Fruit fly (Drosophila melanogaster) whole organism, wandering third instar larva: ENCODE results near the gene CenB1A.

Source experiments
- Abd-B ChIP-seq: fragments of >200 bp; optimal IDR thresholded peaks from 2 replicates; lab custom pipeline; 2017; ENCODE audit warnings: missing biosample characterization, missing genetic modification characterization
- CG9705 ChIP-seq: fragments of 200-800 bp; sonication (Bioruptor generic); optimal IDR thresholded peaks from 2 replicates; lab custom pipeline; 2018; ENCODE audit warnings: missing biosample characterization, mild to moderate bottlenecking, missing genetic modification characterization
- CrebA ChIP-seq: fragments of 200-800 bp; sonication (Bioruptor generic); optimal IDR thresholded peaks from 2 replicates; lab custom pipeline; 2016; ENCODE audit warnings: missing biosample characterization, mild to moderate bottlenecking, missing genetic modification characterization, borderline replicate concordance
- Dif ChIP-seq: fragments of 200-275, 200-300 bp; sonication (Bioruptor generic); optimal IDR thresholded peaks from 2 replicates; lab custom pipeline; 2018; ENCODE audit warnings: missing biosample characterization, missing genetic modification characterization; ENCODE audit not compliant: partially characterized antibody
- GATAd ChIP-seq: sonication (Bioruptor generic); optimal IDR thresholded peaks from 2 replicates; lab custom pipeline; 2016; ENCODE audit warnings: missing biosample characterization, missing genetic modification characterization
- HLH106 ChIP-seq: fragments of 200-800 bp; optimal IDR thresholded peaks from 3 replicates; lab custom pipeline; 2019; ENCODE audit warnings: missing biosample characterization, mild to moderate bottlenecking, missing genetic modification characterization, moderate library complexity
- Hnf4 ChIP-seq: fragments of 200-800 bp; sonication (Bioruptor generic); optimal IDR thresholded peaks from 2 replicates; lab custom pipeline; 2016; ENCODE audit warnings: missing biosample characterization, mild to moderate bottlenecking, missing genetic modification characterization
- Hr78 ChIP-seq: fragments of >200 bp; optimal IDR thresholded peaks from 2 replicates; lab custom pipeline; 2017; ENCODE audit warnings: missing biosample characterization, missing genetic modification characterization
- Jra ChIP-seq: sonication (Bioruptor generic); optimal IDR thresholded peaks from 2 replicates; lab custom pipeline; 2016; ENCODE audit warnings: missing biosample characterization, missing genetic modification characterization
- Mio ChIP-seq: sonication (Bioruptor generic); optimal IDR thresholded peaks from 2 replicates; lab custom pipeline; 2016; ENCODE audit warnings: missing biosample characterization, missing genetic modification characterization
- N ChIP-seq: fragments of >200 bp; optimal IDR thresholded peaks from 2 replicates; lab custom pipeline; 2018; ENCODE audit warnings: missing biosample characterization, missing external identifiers, missing genetic modification characterization
- OdsH ChIP-seq: fragments of 200-800 bp; sonication (Bioruptor generic); optimal IDR thresholded peaks from 2 replicates; lab custom pipeline; 2016; ENCODE audit warnings: missing biosample characterization, mild to moderate bottlenecking, missing genetic modification characterization
- Rel ChIP-seq, 2 experiments: fragments of 200-800 bp; sonication (Bioruptor generic) in 1 of 2; optimal IDR thresholded peaks; 2 replicates in 1 of 2; 3 replicates in 1 of 2; lab custom pipeline; 2016 to 2019; ENCODE audit warnings: mild to moderate bottlenecking in 2 of 2, missing biosample characterization in 2 of 2, missing genetic modification characterization in 2 of 2, moderate library complexity in 1 of 2
- Sp1 ChIP-seq: fragments of 200-800 bp; sonication (Bioruptor generic); optimal IDR thresholded peaks from 3 replicates; lab custom pipeline; 2019; ENCODE audit warnings: missing biosample characterization, mild to moderate bottlenecking, missing genetic modification characterization, moderate library complexity
- Vsx2 ChIP-seq: fragments of 200-300, 225-300 bp; sonication (Bioruptor generic); optimal IDR thresholded peaks from 2 replicates; lab custom pipeline; 2018; ENCODE audit warnings: missing biosample characterization, missing genetic modification characterization; ENCODE audit not compliant: partially characterized antibody
- br ChIP-seq: fragments of 200-800 bp; sonication (Bioruptor generic); optimal IDR thresholded peaks from 2 replicates; lab custom pipeline; 2016; ENCODE audit warnings: missing biosample characterization, missing genetic modification characterization
- brk ChIP-seq: fragments of 200-800 bp; sonication (Bioruptor generic); optimal IDR thresholded peaks from 2 replicates; lab custom pipeline; 2016; ENCODE audit warnings: missing biosample characterization, mild to moderate bottlenecking, missing genetic modification characterization
- dl ChIP-seq, 2 experiments: fragments of 175-275, 200-275 bp in 1 of 2; fragments of 200-275 bp in 1 of 2; sonication (Bioruptor generic); optimal IDR thresholded peaks; lab custom pipeline; 2018; ENCODE audit warnings: mild to moderate bottlenecking in 2 of 2, missing biosample characterization in 2 of 2, missing genetic modification characterization in 2 of 2, moderate library complexity in 2 of 2; ENCODE audit not compliant: partially characterized antibody in 2 of 2, insufficient read depth in 1 of 2
- dmrt93B ChIP-seq: fragments of 200-800 bp; sonication (Bioruptor generic); optimal IDR thresholded peaks from 2 replicates; lab custom pipeline; 2018; ENCODE audit warnings: missing biosample characterization, mild to moderate bottlenecking, missing genetic modification characterization
- dsf ChIP-seq: sonication (Bioruptor generic); optimal IDR thresholded peaks from 2 replicates; lab custom pipeline; 2016; ENCODE audit warnings: missing biosample characterization, missing genetic modification characterization, borderline replicate concordance
- ey ChIP-seq: fragments of 200-800 bp; sonication (Bioruptor generic); optimal IDR thresholded peaks from 2 replicates; lab custom pipeline; 2016; ENCODE audit warnings: missing biosample characterization, missing genetic modification characterization
- foxo ChIP-seq, 2 experiments: fragments of 200-800 bp; sonication (Bioruptor generic); optimal IDR thresholded peaks; 2 replicates in 1 of 2; 3 replicates in 1 of 2; lab custom pipeline; 2016 to 2017; ENCODE audit warnings: missing biosample characterization in 2 of 2, missing genetic modification characterization in 2 of 2
- h ChIP-seq: fragments of 200-800 bp; sonication (Bioruptor generic); optimal IDR thresholded peaks from 3 replicates; lab custom pipeline; 2016; ENCODE audit warnings: missing biosample characterization, mild to moderate bottlenecking, missing genetic modification characterization
- jim ChIP-seq: fragments of 175-275, 200-325 bp; sonication (Bioruptor generic); optimal IDR thresholded peaks from 2 replicates; lab custom pipeline; 2016; ENCODE audit warnings: missing biosample characterization, mild to moderate bottlenecking, missing genetic modification characterization
- pan ChIP-seq: fragments of >200 bp; optimal IDR thresholded peaks from 2 replicates; lab custom pipeline; 2017
- psq ChIP-seq: fragments of 200-800 bp; sonication (Bioruptor generic); optimal IDR thresholded peaks from 3 replicates; lab custom pipeline; 2017; ENCODE audit warnings: missing biosample characterization, mild to moderate bottlenecking, missing genetic modification characterization, moderate library complexity
- rgr ChIP-seq: fragments of 200-800 bp; sonication (Bioruptor generic); optimal IDR thresholded peaks from 3 replicates; lab custom pipeline; 2016; ENCODE audit warnings: missing biosample characterization, mild to moderate bottlenecking, missing genetic modification characterization
- sage ChIP-seq: fragments of 200-800 bp; sonication (Bioruptor generic); optimal IDR thresholded peaks from 2 replicates; lab custom pipeline; 2016; ENCODE audit warnings: missing biosample characterization, mild to moderate bottlenecking, missing genetic modification characterization
- sv ChIP-seq: fragments of 200-800 bp; sonication (Bioruptor generic); optimal IDR thresholded peaks from 3 replicates; lab custom pipeline; 2016; ENCODE audit warnings: missing biosample characterization, missing genetic modification characterization
- tai ChIP-seq: sonication (Bioruptor generic); optimal IDR thresholded peaks from 2 replicates; lab custom pipeline; 2016; ENCODE audit warnings: missing biosample characterization, missing genetic modification characterization
- woc ChIP-seq: sonication (Bioruptor generic); optimal IDR thresholded peaks from 2 replicates; lab custom pipeline; 2016; ENCODE audit warnings: missing biosample characterization, mild to moderate bottlenecking, missing genetic modification characterization

CenB1A gene

dm6 chr3R:23132299-23132698 lies 14.1 kb downstream of the CenB1A start:
- TF ChIP-seq Rel (GFP tag; optimal IDR thresholded peaks at IDR 0.05; lab: Kevin White, UChicago) (no peak), Rel (tag; optimal IDR thresholded peaks at IDR 0.05; lab: Kevin White, UChicago) (no peak), Dif (GFP tag; lab: Kevin White, UChicago) (peak; percentile 42)
- TF ChIP-seq, all 38 proteins: peak for 1

DNA sequence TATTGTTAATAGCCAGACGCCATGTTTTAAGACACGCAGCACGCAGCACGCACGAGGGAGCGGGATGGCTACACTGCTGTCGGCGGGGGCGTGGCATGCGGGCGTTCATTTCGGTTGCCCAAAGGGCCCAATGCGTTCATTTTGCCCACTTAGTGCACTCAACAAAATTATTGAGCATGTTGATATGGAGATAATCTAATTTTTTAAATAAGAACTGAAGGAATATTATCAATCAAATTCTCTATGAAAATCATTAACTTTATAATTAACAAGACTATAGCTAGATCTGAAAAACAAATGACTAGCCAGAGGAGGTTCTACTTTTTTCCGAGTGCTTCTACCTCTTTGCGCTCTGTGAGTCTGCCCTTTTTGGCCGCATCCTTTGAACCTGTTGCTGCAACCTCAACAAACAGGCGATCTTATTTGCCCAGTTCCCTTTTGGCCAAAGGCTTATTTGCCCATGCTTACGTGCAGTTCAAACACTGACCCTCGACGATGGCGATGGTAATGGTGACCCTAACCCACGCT lies 15.2 kb downstream of the CenB1A start:
- peak in 1 of 2 experiments; percentile 20 for TF ChIP-seq foxo (GFP tag; optimal IDR thresholded peaks at IDR 0.05; lab: Kevin White, UChicago)
- no peak for TF ChIP-seq ey (GFP tag; lab: Kevin White, UChicago)
- TF ChIP-seq rgr (GFP tag; lab: Kevin White, UChicago) = no peak
- TF ChIP-seq Dif (GFP tag; lab: Kevin White, UChicago) = peak; percentile 8
- no peak for TF ChIP-seq psq (GFP tag; lab: Kevin White, UChicago)
- TF ChIP-seq HLH106 = peak; percentile 12
- no peak for TF ChIP-seq GATAd (GFP tag; lab: Kevin White, UChicago)
- no peak for TF ChIP-seq pan (lab: Kevin White, UChicago)

DNA sequence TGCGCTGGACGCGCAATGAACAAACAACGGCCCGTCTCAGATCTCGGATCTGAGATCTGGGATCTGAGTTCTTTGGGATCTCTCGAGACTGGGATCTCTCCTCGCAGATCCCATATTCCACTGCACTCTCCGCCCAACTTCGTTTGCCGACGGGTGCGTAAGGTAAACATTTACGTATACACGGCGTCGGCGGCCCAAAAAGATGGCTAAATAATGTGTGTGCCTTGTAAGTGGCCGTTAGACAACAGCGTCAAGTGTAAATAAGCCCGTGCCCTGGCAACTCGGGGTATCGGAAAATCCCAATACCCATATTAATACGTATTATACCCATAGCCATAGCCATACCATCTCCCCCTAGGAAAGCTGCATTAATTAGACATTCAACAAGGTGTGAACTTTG lies 16.5 kb downstream of the CenB1A start:
- TF ChIP-seq CrebA (GFP tag; lab: Kevin White, UChicago) (no peak), Dif (GFP tag; lab: Kevin White, UChicago) (no peak), jim (GFP tag; lab: Kevin White, UChicago) (no peak), CG9705 (GFP tag; lab: Kevin White, UChicago) (no peak), h (GFP tag; lab: Kevin White, UChicago) (no peak), sv (GFP tag; lab: Kevin White, UChicago) (no peak), Jra (no peak), dl (GFP tag; optimal IDR thresholded peaks at IDR 0.05; lab: Kevin White, UChicago; ENCODE audit: insufficient read depth in 1 of 2, partially characterized antibody in 2 of 2) (no peak), Vsx2 (GFP tag; lab: Kevin White, UChicago) (no peak), Abd-B (GFP tag; lab: Kevin White, UChicago) (no peak), GATAd (GFP tag; lab: Kevin White, UChicago) (no peak), Hnf4 (GFP tag; lab: Kevin White, UChicago) (no peak), Sp1 (GFP tag; lab: Kevin White, UChicago) (no peak), dsf (GFP tag; lab: Kevin White, UChicago) (no peak)

DNA sequence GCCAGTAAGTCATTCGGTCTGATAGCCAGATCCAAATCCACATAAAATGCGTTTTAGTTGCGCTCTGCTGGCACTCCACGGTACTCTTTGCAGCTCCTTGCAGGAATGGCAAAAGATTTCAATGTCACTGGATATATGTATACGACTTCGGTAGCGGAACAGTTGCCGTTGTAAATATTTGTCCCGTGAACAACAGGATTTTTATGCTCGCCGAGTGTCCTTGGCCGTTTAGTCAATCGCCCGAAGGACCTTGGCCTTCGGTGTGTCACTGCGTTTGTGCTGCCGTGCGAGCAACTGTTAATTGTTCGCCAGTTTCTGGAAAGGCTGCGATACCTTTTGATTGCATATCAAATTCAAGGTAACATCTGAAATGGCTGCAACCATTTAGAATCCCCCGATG lies 20.2 kb downstream of the CenB1A start:
- TF ChIP-seq Rel (GFP tag; optimal IDR thresholded peaks at IDR 0.05; lab: Kevin White, UChicago) = no peak
- no peak for TF ChIP-seq Rel (tag; optimal IDR thresholded peaks at IDR 0.05; lab: Kevin White, UChicago)
- TF ChIP-seq sage (GFP tag; lab: Kevin White, UChicago) = no peak
- no peak for TF ChIP-seq OdsH
- no peak for TF ChIP-seq Mio
- no peak for TF ChIP-seq woc (GFP tag; lab: Kevin White, UChicago)
- TF ChIP-seq ey (GFP tag; lab: Kevin White, UChicago) = no peak
- no peak for TF ChIP-seq Hr78 (GFP tag; lab: Kevin White, UChicago)
- TF ChIP-seq br (GFP tag; lab: Kevin White, UChicago) = no peak
- no peak for TF ChIP-seq psq (GFP tag; lab: Kevin White, UChicago)
- TF ChIP-seq brk (GFP tag; lab: Kevin White, UChicago) = no peak
- no peak for TF ChIP-seq foxo (GFP tag; optimal IDR thresholded peaks at IDR 0.05; lab: Kevin White, UChicago)
- TF ChIP-seq HLH106 = no peak
- TF ChIP-seq dmrt93B (GFP tag; lab: Kevin White, UChicago) = no peak
- no peak for TF ChIP-seq tai
- no peak for TF ChIP-seq dsf (GFP tag; lab: Kevin White, UChicago)
- TF ChIP-seq N = no peak
